Worm (Caenorhabditis elegans) whole organism, mixed stage, embryonic: ENCODE data around the gene F40F4.7.

ENCODE experiments used
- ceh-43 ChIP-seq: fragments of 200-800 bp; sonication (Bioruptor generic); optimal IDR thresholded peaks from 2 replicates; lab custom pipeline; 2018; ENCODE audit warnings: mild to moderate bottlenecking, missing genetic modification characterization, moderate library complexity, missing compliant biosample characterization
- lin-13 ChIP-seq: fragments of 150-350 bp; optimal IDR thresholded peaks from 2 replicates; lab custom pipeline; 2014; ENCODE audit warnings: missing biosample characterization, missing genetic modification characterization
- lsy-2 ChIP-seq: fragments of 150-350 bp; optimal IDR thresholded peaks from 2 replicates; lab custom pipeline; 2014; ENCODE audit warnings: missing biosample characterization, missing genetic modification characterization
- nhr-237 ChIP-seq: fragments of 150-350 bp; optimal IDR thresholded peaks from 2 replicates; lab custom pipeline; 2014; ENCODE audit warnings: missing biosample characterization, missing genetic modification characterization
- sptf-1 ChIP-seq: sonication (generic microtip); optimal IDR thresholded peaks from 2 replicates; lab custom pipeline; 2017; ENCODE audit warnings: mild to moderate bottlenecking, missing genetic modification characterization, moderate library complexity, missing compliant biosample characterization
- tbx-8 ChIP-seq: fragments of 200-800 bp; sonication (Bioruptor generic); optimal IDR thresholded peaks from 2 replicates; lab custom pipeline; 2018; ENCODE audit warnings: mild to moderate bottlenecking, missing genetic modification characterization, moderate library complexity, missing compliant biosample characterization
- unc-62 ChIP-seq: fragments of 150-350 bp; optimal IDR thresholded peaks from 2 replicates; lab custom pipeline; 2014; ENCODE audit warnings: missing biosample characterization, missing genetic modification reagents, missing genetic modification characterization

DNA sequence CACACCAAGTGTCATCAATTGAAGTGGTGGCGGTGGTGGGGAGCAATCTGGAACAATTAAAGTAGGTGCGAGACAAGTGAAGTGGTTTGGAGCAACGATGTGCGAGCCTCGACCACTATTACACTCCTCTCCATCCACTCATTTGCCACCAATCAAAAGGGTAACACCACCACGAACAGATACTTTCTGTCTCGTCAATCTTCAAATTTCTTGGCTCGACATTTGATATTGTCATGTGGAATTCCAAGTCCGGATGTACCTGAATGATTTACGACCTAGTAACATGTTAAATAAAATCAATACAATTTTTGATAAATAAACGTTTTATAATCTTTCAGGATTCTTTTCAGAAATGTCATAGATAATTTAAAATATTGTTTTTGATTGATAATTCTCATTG is 25.1 kb upstream of the F40F4.7 start, which contains the start of gene sul-1:
- TF ChIP-seq tbx-8 (GFP tag; lab: Kevin White, UChicago) (no peak), lin-13 (tag; lab: Kevin White, UChicago) (no peak), lsy-2 (tag; lab: Kevin White, UChicago) (no peak), ceh-43 (GFP tag; lab: Kevin White, UChicago) (no peak), unc-62 (GFP tag; lab: Kevin White, UChicago) (peak; percentile 11), nhr-237 (tag; lab: Kevin White, UChicago) (no peak), sptf-1 (tag; lab: Kevin White, UChicago) (no peak)
